Worm (Caenorhabditis elegans): Measurements from ENCODE around the gene ugt-37.

The ugt-37 gene

ce11 chrV:7096129-7096730 lies 48.9 kb downstream of the ugt-37 start:
- TF ChIP-seq nhr-21 (tag; optimal IDR thresholded peaks at IDR 0.05) (no peak), nhr-10 (tag; optimal IDR thresholded peaks at IDR 0.05) (no peak), nhr-6 (tag; optimal IDR thresholded peaks at IDR 0.05) (no peak), egl-27 (tag; optimal IDR thresholded peaks at IDR 0.05) (no peak), unc-39 (tag; optimal IDR thresholded peaks at IDR 0.05) (no peak), ZK546.5 (tag; optimal IDR thresholded peaks at IDR 0.05) (no peak), mdl-1 (tag; optimal IDR thresholded peaks at IDR 0.05) (no peak), Y55F3AM.14 (GFP tag; optimal IDR thresholded peaks at IDR 0.05) (no peak), elt-3 (tag; optimal IDR thresholded peaks at IDR 0.05) (no peak), snpc-4 (tag; optimal IDR thresholded peaks at IDR 0.05) (no peak), nhr-237 (tag; optimal IDR thresholded peaks at IDR 0.05) (no peak), ztf-11 (tag; optimal IDR thresholded peaks at IDR 0.05) (no peak), elt-1 (tag; optimal IDR thresholded peaks at IDR 0.05) (no peak), ceh-16 (tag; optimal IDR thresholded peaks at IDR 0.05) (no peak), skn-1 (tag; optimal IDR thresholded peaks at IDR 0.05) (no peak), zag-1 (tag; optimal IDR thresholded peaks at IDR 0.05) (no peak), nhr-77 (tag; optimal IDR thresholded peaks at IDR 0.05) (no peak), sem-4 (tag; optimal IDR thresholded peaks at IDR 0.05) (no peak), ztf-1 (GFP tag; conservative IDR thresholded peaks at IDR 0.05) (no peak), ceh-82 (tag; optimal IDR thresholded peaks at IDR 0.05) (no peak)

DNA sequence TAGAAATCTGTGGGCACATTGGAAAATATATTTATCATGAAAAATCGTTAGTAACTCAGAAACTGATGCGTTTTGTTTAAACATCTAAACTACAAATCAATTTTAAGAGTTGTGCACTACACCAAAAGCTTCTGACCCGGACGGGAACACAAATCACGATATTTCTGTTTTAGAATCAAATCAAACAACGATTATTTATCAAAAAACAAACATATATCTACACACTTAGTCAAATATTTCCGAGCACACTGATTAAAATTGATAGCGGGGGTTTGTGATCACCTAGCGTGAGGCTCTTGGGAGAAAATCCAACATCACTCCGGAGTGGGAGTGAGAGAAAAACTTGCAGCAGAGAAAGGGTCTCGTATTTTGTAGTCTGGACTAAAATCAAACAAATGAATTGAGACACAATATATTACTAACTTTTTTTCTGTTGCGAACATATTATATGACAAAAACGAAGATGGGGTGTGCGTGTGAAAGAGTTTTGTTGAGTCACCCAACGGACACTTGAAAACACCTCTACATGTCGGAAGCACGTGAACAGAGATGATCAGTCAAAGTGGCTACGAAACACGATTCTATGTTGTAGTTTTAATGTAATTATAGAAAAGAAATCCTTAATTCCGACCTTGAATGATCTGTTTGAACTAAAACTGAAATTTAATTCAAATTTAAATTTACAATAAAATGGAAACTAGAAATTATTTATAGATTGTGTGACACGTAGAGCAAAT lies 49.7 kb downstream of the ugt-37 start:
- TF ChIP-seq aly-2 (tag; optimal IDR thresholded peaks at IDR 0.05) (no peak), sma-9 (GFP tag; optimal IDR thresholded peaks at IDR 0.05) (peak; percentile 38), sma-9 (tag; optimal IDR thresholded peaks at IDR 0.05) (no peak), nhr-11 (tag; optimal IDR thresholded peaks at IDR 0.05) (no peak), nhr-6 (tag; optimal IDR thresholded peaks at IDR 0.05) (no peak), elt-3 (tag; optimal IDR thresholded peaks at IDR 0.05) (no peak), crh-2 (tag; optimal IDR thresholded peaks at IDR 0.05) (peak; percentile 16), fos-1 (tag; optimal IDR thresholded peaks at IDR 0.05) (peak; percentile 23), lsy-2 (tag; optimal IDR thresholded peaks at IDR 0.05) (no peak), blmp-1 (tag; optimal IDR thresholded peaks at IDR 0.05; ENCODE audit: insufficient read depth) (no peak), sma-3 (GFP tag; optimal IDR thresholded peaks at IDR 0.05) (peak; percentile 14), skn-1 (tag; optimal IDR thresholded peaks at IDR 0.05) (no peak), ztf-4 (tag; optimal IDR thresholded peaks at IDR 0.05) (no peak), F13H6.1 (tag; optimal IDR thresholded peaks at IDR 0.05) (peak; percentile 35), gmeb-1 (tag; optimal IDR thresholded peaks at IDR 0.05) (no peak)

ce11 chrV:7093720-7094401 lies 51.3 kb downstream of the ugt-37 start, which contains the start of gene nhr-135:
Gene nhr-135 (minus strand): TSS chrV:7093770.
- TF ChIP-seq gmeb-1 (tag; optimal IDR thresholded peaks at IDR 0.05) (peak; percentile 56), nhr-237 (tag; optimal IDR thresholded peaks at IDR 0.05) (no peak), blmp-1 (tag; optimal IDR thresholded peaks at IDR 0.05; ENCODE audit: insufficient read depth) (peak; percentile 92), ama-1 (optimal IDR thresholded peaks at IDR 0.05) (peak; percentile 5), sma-9 (GFP tag; optimal IDR thresholded peaks at IDR 0.05) (peak; percentile 86), sma-9 (tag; optimal IDR thresholded peaks at IDR 0.05) (no peak), unc-55 (GFP tag; optimal IDR thresholded peaks at IDR 0.05) (no peak), F13H6.1 (tag; optimal IDR thresholded peaks at IDR 0.05) (peak; percentile 56), nhr-21 (tag; optimal IDR thresholded peaks at IDR 0.05) (peak; percentile 55), Y55F3AM.14 (GFP tag; optimal IDR thresholded peaks at IDR 0.05) (peak; percentile 7), lin-13 (GFP tag; optimal IDR thresholded peaks at IDR 0.05) (no peak), lin-11 (tag; optimal IDR thresholded peaks at IDR 0.05) (no peak), C34F6.9 (tag; optimal IDR thresholded peaks at IDR 0.05) (peak; percentile 32), ZK546.5 (tag; optimal IDR thresholded peaks at IDR 0.05) (no peak), sma-3 (GFP tag; optimal IDR thresholded peaks at IDR 0.05) (peak; percentile 70), mdl-1 (tag; optimal IDR thresholded peaks at IDR 0.05) (peak; percentile 52 to 76), ceh-16 (tag; optimal IDR thresholded peaks at IDR 0.05) (no peak), lsy-2 (tag; optimal IDR thresholded peaks at IDR 0.05) (peak in 1 of 2 experiments; percentile 31), ztf-4 (tag; optimal IDR thresholded peaks at IDR 0.05) (no peak), ztf-1 (GFP tag; conservative IDR thresholded peaks at IDR 0.05) (no peak), nhr-129 (tag; optimal IDR thresholded peaks at IDR 0.05) (peak; percentile 71), nhr-25 (tag; optimal IDR thresholded peaks at IDR 0.05) (peak; percentile 70), mbf-1 (tag; optimal IDR thresholded peaks at IDR 0.05) (no peak), egl-27 (tag; optimal IDR thresholded peaks at IDR 0.05) (peak; percentile 15), fos-1 (tag; optimal IDR thresholded peaks at IDR 0.05) (peak; percentile 82), crh-2 (tag; optimal IDR thresholded peaks at IDR 0.05) (peak; percentile 80), ceh-82 (tag; optimal IDR thresholded peaks at IDR 0.05) (no peak), nhr-6 (tag; optimal IDR thresholded peaks at IDR 0.05) (no peak)

All from whole organism, L2 larva.